Worm (Caenorhabditis elegans) whole organism, L4 larva: ENCODE data around the gene ugt-11.

Source experiments
- F44E2.7 ChIP-seq: fragments of 200-800 bp; sonication (Bioruptor generic); IDR thresholded peaks from 2 replicates; pipeline ENCODE4 v2.1.2; 2022; ENCODE audit warnings: missing genetic modification characterization, missing compliant biosample characterization
- ZK337.2 ChIP-seq: fragments of 200-800 bp; sonication (Bioruptor generic); IDR thresholded peaks from 2 replicates; pipeline ENCODE4 v1.3.6; 2022; ENCODE audit warnings: missing genetic modification reagents, missing genetic modification characterization, missing compliant biosample characterization
- attf-4 ChIP-seq: sonication (generic microtip); optimal IDR thresholded peaks from 3 replicates; lab custom pipeline; 2017; ENCODE audit warnings: missing biosample characterization, missing genetic modification characterization
- ceh-28 ChIP-seq: fragments of 150-350 bp; optimal IDR thresholded peaks from 2 replicates; lab custom pipeline; 2014; ENCODE audit warnings: missing biosample characterization, missing genetic modification reagents, missing genetic modification characterization
- ceh-44 ChIP-seq: fragments of 200-800 bp; sonication (Bioruptor generic); IDR thresholded peaks from 2 replicates; pipeline ENCODE4 v1.3.6; 2022; ENCODE audit warnings: missing genetic modification reagents, missing genetic modification characterization, missing compliant biosample characterization
- daf-12 ChIP-seq: fragments of 150-350 bp; optimal IDR thresholded peaks from 2 replicates; lab custom pipeline; 2014; ENCODE audit warnings: missing biosample characterization, missing genetic modification reagents, missing genetic modification characterization
- daf-16 ChIP-seq, 3 experiments: sonication (generic microtip); optimal IDR thresholded peaks; 2 replicates each; lab custom pipeline; 2016 to 2017; ENCODE audit warnings: missing genetic modification characterization in 3 of 3, missing genetic modification reagents in 3 of 3, mild to moderate bottlenecking in 2 of 3, missing compliant biosample characterization in 2 of 3, missing biosample characterization in 1 of 3, moderate library complexity in 1 of 3
- dve-1 ChIP-seq: sonication (generic microtip); optimal IDR thresholded peaks from 2 replicates; lab custom pipeline; 2017; ENCODE audit warnings: antibody characterized with exemption, mild to moderate bottlenecking, missing genetic modification characterization, missing compliant biosample characterization; ENCODE audit not compliant: insufficient read depth
- hif-1 ChIP-seq, 2 experiments: sonication (generic microtip); optimal IDR thresholded peaks; 2 replicates each; lab custom pipeline; 2016 to 2017; ENCODE audit warnings: missing compliant biosample characterization in 2 of 2, missing genetic modification characterization in 2 of 2, missing genetic modification reagents in 2 of 2, missing genotype in 2 of 2, mild to moderate bottlenecking in 1 of 2
- hlh-11 ChIP-seq: fragments of 200-800 bp; sonication (Bioruptor generic); optimal IDR thresholded peaks from 2 replicates; lab custom pipeline; 2018; ENCODE audit warnings: mild to moderate bottlenecking, missing genetic modification characterization, missing compliant biosample characterization
- hlh-30 ChIP-seq: sonication (generic microtip); optimal IDR thresholded peaks from 2 replicates; lab custom pipeline; 2017; ENCODE audit warnings: antibody characterized with exemption, mild to moderate bottlenecking, missing genetic modification characterization, missing compliant biosample characterization; ENCODE audit not compliant: insufficient read depth
- jun-1 ChIP-seq: fragments of 150-350 bp; optimal IDR thresholded peaks from 2 replicates; lab custom pipeline; 2014; ENCODE audit warnings: missing biosample characterization, missing genetic modification reagents, missing genetic modification characterization
- lin-13 ChIP-seq: fragments of 150-350 bp; optimal IDR thresholded peaks from 2 replicates; lab custom pipeline; 2014; ENCODE audit warnings: missing biosample characterization, missing genetic modification reagents, missing genetic modification characterization
- lir-3 ChIP-seq: sonication (generic microtip); optimal IDR thresholded peaks from 2 replicates; lab custom pipeline; 2016; ENCODE audit warnings: mild to moderate bottlenecking, missing genetic modification characterization, missing compliant biosample characterization
- madf-5 ChIP-seq, 2 experiments: fragments of 200-800 bp; sonication (Bioruptor generic); IDR thresholded peaks; 2 replicates each; pipeline ENCODE4 v1.3.6; 2022; ENCODE audit warnings: missing compliant biosample characterization in 2 of 2, missing genetic modification characterization in 2 of 2
- mes-2 ChIP-seq: sonication (generic microtip); optimal IDR thresholded peaks from 2 replicates; lab custom pipeline; 2016; ENCODE audit warnings: missing genotype, mild to moderate bottlenecking, missing genetic modification characterization, missing compliant biosample characterization; ENCODE audit not compliant: poor library complexity, severe bottlenecking
- nhr-102 ChIP-seq: sonication (generic microtip); optimal IDR thresholded peaks from 2 replicates; lab custom pipeline; 2016; ENCODE audit warnings: mild to moderate bottlenecking, missing genetic modification characterization, moderate library complexity, missing compliant biosample characterization
- nhr-237 ChIP-seq: sonication (generic microtip); optimal IDR thresholded peaks from 2 replicates; lab custom pipeline; 2017; ENCODE audit warnings: missing biosample characterization, missing genetic modification characterization
- nhr-77 ChIP-seq: fragments of 150-350 bp; optimal IDR thresholded peaks from 2 replicates; lab custom pipeline; 2014; ENCODE audit warnings: missing biosample characterization, missing genetic modification characterization
- spr-3 ChIP-seq: fragments of 200-800 bp; sonication (Bioruptor generic); optimal IDR thresholded peaks from 2 replicates; lab custom pipeline; 2018; ENCODE audit warnings: mild to moderate bottlenecking, missing genetic modification characterization, missing compliant biosample characterization

ugt-11 gene

ce11 chrV:4844591-4844990 is 50.3 kb downstream of the ugt-11 start, which contains the start of gene abhd-5.2 (continued):
- TF ChIP-seq attf-4 (tag; lab: Kevin White, UChicago): no peak
- TF ChIP-seq hif-1 (tag; optimal IDR thresholded peaks at IDR 0.05; lab: Kevin White, UChicago): peak in 1 of 2 experiments; percentile 6
- TF ChIP-seq nhr-77 (tag; lab: Kevin White, UChicago): peak; percentile 22
- peak in 1 of 2 experiments; percentile 83 for TF ChIP-seq daf-16 (GFP tag; optimal IDR thresholded peaks at IDR 0.05; lab: Kevin White, UChicago)
- peak; percentile 51 for TF ChIP-seq daf-16 (tag; optimal IDR thresholded peaks at IDR 0.05; lab: Kevin White, UChicago)
- TF ChIP-seq ZK337.2 (GFP tag; lab: Robert Waterston, UW): no peak
- peak; percentile 72 for TF ChIP-seq hlh-11
- TF ChIP-seq nhr-237 (tag; lab: Kevin White, UChicago): no peak
- TF ChIP-seq nhr-102 (tag; lab: Kevin White, UChicago): peak; percentile 86
- no peak for TF ChIP-seq lir-3 (tag; lab: Kevin White, UChicago)
- no peak for TF ChIP-seq F44E2.7
- no peak for TF ChIP-seq ceh-28
- TF ChIP-seq madf-5 (GFP tag; IDR thresholded peaks at IDR 0.05; lab: Robert Waterston, UW): no peak
- peak; percentile 32 for TF ChIP-seq mes-2
- TF ChIP-seq hlh-30: peak; percentile 99
- TF ChIP-seq dve-1: peak; percentile 64
- no peak for TF ChIP-seq jun-1 (tag; lab: Kevin White, UChicago)
- TF ChIP-seq lin-13 (GFP tag; lab: Kevin White, UChicago): peak; percentile 36
- no peak for TF ChIP-seq ceh-44 (GFP tag; lab: Robert Waterston, UW)
- no peak for TF ChIP-seq spr-3 (GFP tag; lab: Kevin White, UChicago)
- TF ChIP-seq daf-12 (tag; lab: Kevin White, UChicago): no peak
